Worm (Caenorhabditis elegans) whole organism, L4 larva: ENCODE results near the gene hat-1.

ENCODE experiments used
- F26F4.8 ChIP-seq: fragments of 200-800 bp; sonication (Bioruptor generic); conservative IDR thresholded peaks from 2 replicates; pipeline ENCODE4 v1.3.6; 2022; ENCODE audit warnings: missing genetic modification characterization, missing compliant biosample characterization
- Y48G9A.11 ChIP-seq: fragments of 200-800 bp; sonication (Bioruptor generic); IDR thresholded peaks from 2 replicates; pipeline ENCODE4 v1.3.6; 2022; ENCODE audit warnings: missing genetic modification reagents, missing genetic modification characterization, missing compliant biosample characterization
- ama-1 ChIP-seq: fragments of 150-350 bp; optimal IDR thresholded peaks from 2 replicates; lab custom pipeline; 2014; ENCODE audit warnings: inconsistent platforms, mixed read lengths
- dmd-6 ChIP-seq: fragments of 200-800 bp; sonication (Bioruptor generic); IDR thresholded peaks from 2 replicates; pipeline ENCODE4 v1.3.6; 2022; ENCODE audit warnings: missing genetic modification reagents, missing genetic modification characterization, missing compliant biosample characterization
- dmd-9 ChIP-seq: fragments of 200-800 bp; sonication (Bioruptor generic); IDR thresholded peaks from 2 replicates; pipeline ENCODE4 v1.3.6; 2022; ENCODE audit warnings: missing genetic modification reagents, missing genetic modification characterization, missing compliant biosample characterization
- dve-1 ChIP-seq: sonication (generic microtip); optimal IDR thresholded peaks from 2 replicates; lab custom pipeline; 2017; ENCODE audit warnings: antibody characterized with exemption, mild to moderate bottlenecking, missing genetic modification characterization, missing compliant biosample characterization; ENCODE audit not compliant: insufficient read depth
- fos-1 ChIP-seq: fragments of 150-350 bp; optimal IDR thresholded peaks from 2 replicates; lab custom pipeline; 2014; ENCODE audit warnings: missing biosample characterization, missing genetic modification characterization
- hlh-30 ChIP-seq: sonication (generic microtip); optimal IDR thresholded peaks from 2 replicates; lab custom pipeline; 2017; ENCODE audit warnings: antibody characterized with exemption, mild to moderate bottlenecking, missing genetic modification characterization, missing compliant biosample characterization; ENCODE audit not compliant: insufficient read depth
- hmg-1.1 ChIP-seq: fragments of 200-800 bp; sonication (Bioruptor generic); IDR thresholded peaks from 2 replicates; pipeline ENCODE4 v1.3.6; 2022; ENCODE audit warnings: missing genetic modification reagents, missing genetic modification characterization, missing compliant biosample characterization
- lin-39 ChIP-seq: fragments of 150-350 bp; optimal IDR thresholded peaks from 2 replicates; lab custom pipeline; 2014; ENCODE audit warnings: missing biosample characterization, missing genetic modification reagents, missing genetic modification characterization
- lir-3 ChIP-seq: sonication (generic microtip); optimal IDR thresholded peaks from 2 replicates; lab custom pipeline; 2016; ENCODE audit warnings: mild to moderate bottlenecking, missing genetic modification characterization, missing compliant biosample characterization
- nhr-11 ChIP-seq: fragments of 150-350 bp; optimal IDR thresholded peaks from 2 replicates; lab custom pipeline; 2014; ENCODE audit warnings: missing biosample characterization, missing genetic modification characterization
- unc-39 ChIP-seq: sonication (generic microtip); optimal IDR thresholded peaks from 2 replicates; lab custom pipeline; 2017; ENCODE audit warnings: missing biosample characterization, missing genetic modification characterization
- ztf-11 ChIP-seq: fragments of 150-350 bp; optimal IDR thresholded peaks from 2 replicates; lab custom pipeline; 2014; ENCODE audit warnings: missing biosample characterization, missing genetic modification characterization

- TF ChIP-seq nhr-11 (no peak), dve-1 (no peak), dmd-9 (GFP tag; lab: Robert Waterston, UW) (no peak), ztf-11 (tag; lab: Kevin White, UChicago) (no peak), lin-39 (tag; lab: Kevin White, UChicago) (no peak), fos-1 (tag; lab: Kevin White, UChicago) (no peak), F26F4.8 (GFP tag; lab: Robert Waterston, UW) (no peak), hlh-30 (tag; lab: Kevin White, UChicago) (no peak), lir-3 (tag; lab: Kevin White, UChicago) (no peak), hmg-1.1 (GFP tag; lab: Robert Waterston, UW) (no peak), Y48G9A.11 (GFP tag; lab: Robert Waterston, UW) (no peak), ama-1 (no peak), dmd-6 (no peak), unc-39 (tag; lab: Kevin White, UChicago) (no peak)
Measured at ce11 chrIII:10386476-10386875, 20.6 kb downstream of the hat-1 start, which contains the start of gene C38H2.3.
